Worm (Caenorhabditis elegans): ENCODE results near the gene Y97E10AR.3.

DNA sequence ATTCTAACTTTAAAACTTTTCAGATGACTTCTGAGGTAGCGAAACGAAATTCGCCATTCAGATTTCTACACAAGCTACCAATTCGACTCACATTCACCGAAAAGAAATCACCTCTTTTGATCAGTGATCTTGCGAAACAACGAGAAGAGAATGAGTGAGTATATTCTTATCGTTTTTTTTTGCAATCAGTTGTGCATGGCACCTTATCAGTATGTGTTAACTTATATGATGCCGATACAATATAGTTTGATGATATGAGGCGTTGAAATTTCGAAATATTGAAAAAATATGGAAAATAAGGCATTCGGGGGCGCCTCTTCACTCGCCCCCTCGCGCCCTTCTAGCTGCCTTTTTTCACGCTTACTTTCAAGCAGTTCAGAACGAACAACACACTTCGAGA lies 10.6 kb upstream of the Y97E10AR.3 start:
- TF ChIP-seq C34F6.9 (tag; optimal IDR thresholded peaks at IDR 0.05) = no peak
- TF ChIP-seq skn-1 (tag; optimal IDR thresholded peaks at IDR 0.05) = no peak
- TF ChIP-seq alr-1 (tag; optimal IDR thresholded peaks at IDR 0.05) = no peak
- peak; percentile 97 for TF ChIP-seq fos-1 (tag; optimal IDR thresholded peaks at IDR 0.05)
- TF ChIP-seq nhr-12 (tag; optimal IDR thresholded peaks at IDR 0.05) = no peak
- TF ChIP-seq unc-39 (tag; optimal IDR thresholded peaks at IDR 0.05) = no peak
